Fruit fly (Drosophila melanogaster): Measurements from ENCODE around the gene nAChRalpha5.

The nAChRalpha5 gene

DNA sequence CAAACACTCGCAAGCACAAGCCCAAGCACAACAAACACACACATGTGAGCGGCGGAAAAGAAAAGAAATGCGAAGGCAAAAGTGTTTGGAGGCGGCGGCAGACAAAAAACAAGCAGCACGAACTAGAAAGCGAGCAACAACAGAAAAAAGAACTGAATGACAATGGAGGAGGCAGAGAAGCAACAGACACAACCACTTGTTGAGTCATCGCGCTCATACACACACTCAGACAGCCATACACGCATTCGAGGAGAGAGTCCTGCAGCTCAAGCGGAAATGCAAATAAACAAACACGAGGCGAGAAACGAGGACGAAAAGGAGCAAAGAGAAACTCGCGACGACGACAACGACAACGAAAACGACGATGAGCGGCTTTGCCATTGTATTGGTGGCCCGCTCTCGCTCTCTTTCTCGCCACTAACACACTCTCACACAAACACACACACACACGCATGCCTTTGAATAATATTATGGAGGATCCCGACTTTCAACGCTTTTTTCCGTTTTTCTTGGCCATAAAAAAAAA is 76.1 kb downstream of the nAChRalpha5 start:
- TF ChIP-seq EcR (GFP tag; optimal IDR thresholded peaks at IDR 0.05) = no peak
- no peak for TF ChIP-seq Pif1B (GFP tag; optimal IDR thresholded peaks at IDR 0.05)
- 0 out of 3 replicates have a peak, but pooled peaks have one; percentile 8 for TF ChIP-seq CG4496 (GFP tag; IDR thresholded peaks at IDR 0.05)
- TF ChIP-seq rn (GFP tag; IDR thresholded peaks at IDR 0.05) = no peak
- no peak for TF ChIP-seq CG15710 (tag; optimal IDR thresholded peaks at IDR 0.05)
- no peak for TF ChIP-seq Ets98B (GFP tag; IDR thresholded peaks at IDR 0.05)
- TF ChIP-seq CG9948 (tag; optimal IDR thresholded peaks at IDR 0.05) = no peak
- peak; percentile 77 for TF ChIP-seq CG12605 (GFP tag; IDR thresholded peaks at IDR 0.05)
- peak; percentile 10 for TF ChIP-seq CG13204 (GFP tag; optimal IDR thresholded peaks at IDR 0.05)
- TF ChIP-seq CG8301 (tag; optimal IDR thresholded peaks at IDR 0.05) = no peak
- TF ChIP-seq CG32121 (GFP tag; IDR thresholded peaks at IDR 0.05) = no peak
- TF ChIP-seq D1 (tag; optimal IDR thresholded peaks at IDR 0.05) = no peak

DNA sequence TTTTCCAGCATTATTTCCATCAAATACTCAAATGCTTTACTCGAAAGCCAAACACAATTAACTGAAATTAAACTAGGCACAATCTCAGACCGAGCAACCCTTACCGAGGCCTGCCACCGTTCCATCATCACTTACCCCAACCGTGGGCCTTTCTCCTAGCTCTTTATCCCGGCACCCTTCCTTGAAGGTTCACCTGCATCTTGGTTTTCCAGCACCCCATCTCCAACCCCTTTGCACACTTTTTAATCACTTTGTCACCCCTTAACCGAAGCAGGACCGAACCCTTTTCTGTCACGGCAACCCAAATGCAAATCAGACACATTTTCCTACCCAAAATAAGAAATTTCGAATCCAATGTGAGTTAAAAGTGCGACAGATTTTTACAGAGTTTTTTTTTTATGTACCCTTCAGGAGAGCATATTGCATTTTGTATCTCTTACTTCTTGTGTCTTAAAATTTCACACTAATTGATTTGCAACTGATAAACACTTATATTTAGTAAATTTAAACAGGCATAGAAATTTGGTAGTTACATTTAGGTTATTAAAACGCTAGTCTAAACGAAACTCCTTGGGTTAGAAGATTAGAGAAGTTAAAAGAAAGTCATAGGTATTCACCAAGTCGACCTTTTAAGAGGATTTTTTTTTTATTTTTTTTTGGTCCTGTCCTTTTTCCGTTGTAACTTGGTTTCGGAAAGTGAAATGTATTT is 80.9 kb downstream of the nAChRalpha5 start:
- TF ChIP-seq EcR (GFP tag; optimal IDR thresholded peaks at IDR 0.05) = no peak

DNA sequence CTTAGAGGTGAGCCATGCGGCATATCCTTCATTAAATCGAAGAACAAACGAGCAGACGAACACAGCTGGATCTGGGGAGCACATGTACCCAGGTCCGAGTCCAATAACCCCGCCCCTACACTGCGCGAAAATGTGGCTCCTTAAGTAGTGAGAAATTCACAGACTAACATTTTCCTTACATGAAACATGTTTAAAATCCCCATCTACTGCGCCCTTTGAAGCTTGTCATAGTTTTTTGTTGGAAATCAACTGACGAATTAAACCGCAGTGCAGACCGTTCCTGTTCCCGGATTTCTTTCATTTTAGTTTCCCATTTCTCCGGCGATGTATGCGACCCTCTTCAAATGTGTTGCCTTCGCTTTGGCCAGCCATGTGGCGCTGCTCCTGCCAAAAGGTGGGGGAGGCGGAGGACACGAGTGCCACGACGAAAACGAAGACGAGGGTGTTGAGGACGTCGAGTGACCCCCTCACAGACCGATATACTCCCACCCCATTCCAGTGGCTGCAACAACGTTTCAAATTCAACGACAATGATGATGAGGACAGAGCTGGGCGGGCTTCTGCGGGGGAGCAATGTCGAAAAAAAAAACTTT is 82.9 kb downstream of the nAChRalpha5 start:
- peak; percentile 33 for TF ChIP-seq CG8159 (tag; optimal IDR thresholded peaks at IDR 0.05)
- TF ChIP-seq CG8301 (tag; optimal IDR thresholded peaks at IDR 0.05) = no peak
- no peak for TF ChIP-seq Pif1A (GFP tag; optimal IDR thresholded peaks at IDR 0.05)

DNA sequence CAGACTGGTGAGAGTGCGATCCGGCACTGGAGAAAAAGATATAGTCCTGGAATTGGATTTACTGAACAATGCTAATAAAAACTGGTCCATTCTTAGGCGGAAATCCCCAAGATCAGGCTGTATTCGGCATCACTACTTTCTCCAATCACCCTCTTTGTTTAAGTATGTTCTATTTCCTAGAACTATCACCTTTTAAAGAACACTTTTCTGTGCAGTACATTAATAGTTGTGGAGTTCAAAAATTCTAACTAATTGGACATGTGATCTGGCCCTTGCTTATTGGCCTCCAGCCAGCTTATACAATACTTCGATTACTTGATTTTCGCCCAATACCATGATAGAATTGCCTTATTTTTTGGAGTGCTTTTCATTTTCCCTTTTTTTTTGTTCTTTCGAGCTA is 83.6 kb downstream of the nAChRalpha5 start:
- TF ChIP-seq gl (tag; optimal IDR thresholded peaks at IDR 0.05) (no peak), rn (GFP tag; IDR thresholded peaks at IDR 0.05) (no peak), D1 (tag; optimal IDR thresholded peaks at IDR 0.05) (no peak), CG10348 (GFP tag; IDR thresholded peaks at IDR 0.05) (no peak), EcR (GFP tag; optimal IDR thresholded peaks at IDR 0.05) (no peak), CG8159 (tag; optimal IDR thresholded peaks at IDR 0.05) (peak; percentile 27), Pif1A (GFP tag; optimal IDR thresholded peaks at IDR 0.05) (no peak), CG17806 (tag; optimal IDR thresholded peaks at IDR 0.05) (no peak)

DNA sequence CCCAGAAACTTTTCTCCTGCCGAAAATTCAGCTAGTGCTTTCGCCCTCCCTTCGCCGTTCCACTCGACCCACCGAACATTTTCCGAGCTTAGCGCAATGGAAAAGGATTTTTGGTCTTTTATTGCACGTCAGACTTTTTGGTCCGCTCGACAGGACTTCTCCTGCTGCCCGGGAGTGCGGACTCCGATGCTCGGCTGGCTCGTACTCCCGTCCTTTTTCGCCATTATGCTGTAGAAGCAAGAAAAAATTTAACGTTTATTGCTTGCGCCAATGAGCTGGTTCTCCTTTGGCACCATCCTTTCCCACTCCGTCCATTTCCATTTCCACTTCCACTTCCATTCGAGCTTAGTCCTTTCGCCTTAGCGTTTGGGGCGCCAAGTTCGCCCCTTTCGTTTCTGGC is 85.7 kb downstream of the nAChRalpha5 start:
- TF ChIP-seq CG8301 (tag; optimal IDR thresholded peaks at IDR 0.05) (no peak), CG14655 (GFP tag; optimal IDR thresholded peaks at IDR 0.05) (no peak), Pif1B (GFP tag; optimal IDR thresholded peaks at IDR 0.05) (no peak), CG32121 (GFP tag; IDR thresholded peaks at IDR 0.05) (no peak), CG12605 (GFP tag; IDR thresholded peaks at IDR 0.05) (no peak), Snoo (tag; optimal IDR thresholded peaks at IDR 0.05) (no peak), CG13204 (GFP tag; optimal IDR thresholded peaks at IDR 0.05) (no peak), CG15710 (tag; optimal IDR thresholded peaks at IDR 0.05) (no peak), gl (tag; optimal IDR thresholded peaks at IDR 0.05) (no peak), fd96Ca (GFP tag; IDR thresholded peaks at IDR 0.05) (no peak), CG10348 (GFP tag; IDR thresholded peaks at IDR 0.05) (no peak), CG4496 (GFP tag; IDR thresholded peaks at IDR 0.05) (no peak)

DNA sequence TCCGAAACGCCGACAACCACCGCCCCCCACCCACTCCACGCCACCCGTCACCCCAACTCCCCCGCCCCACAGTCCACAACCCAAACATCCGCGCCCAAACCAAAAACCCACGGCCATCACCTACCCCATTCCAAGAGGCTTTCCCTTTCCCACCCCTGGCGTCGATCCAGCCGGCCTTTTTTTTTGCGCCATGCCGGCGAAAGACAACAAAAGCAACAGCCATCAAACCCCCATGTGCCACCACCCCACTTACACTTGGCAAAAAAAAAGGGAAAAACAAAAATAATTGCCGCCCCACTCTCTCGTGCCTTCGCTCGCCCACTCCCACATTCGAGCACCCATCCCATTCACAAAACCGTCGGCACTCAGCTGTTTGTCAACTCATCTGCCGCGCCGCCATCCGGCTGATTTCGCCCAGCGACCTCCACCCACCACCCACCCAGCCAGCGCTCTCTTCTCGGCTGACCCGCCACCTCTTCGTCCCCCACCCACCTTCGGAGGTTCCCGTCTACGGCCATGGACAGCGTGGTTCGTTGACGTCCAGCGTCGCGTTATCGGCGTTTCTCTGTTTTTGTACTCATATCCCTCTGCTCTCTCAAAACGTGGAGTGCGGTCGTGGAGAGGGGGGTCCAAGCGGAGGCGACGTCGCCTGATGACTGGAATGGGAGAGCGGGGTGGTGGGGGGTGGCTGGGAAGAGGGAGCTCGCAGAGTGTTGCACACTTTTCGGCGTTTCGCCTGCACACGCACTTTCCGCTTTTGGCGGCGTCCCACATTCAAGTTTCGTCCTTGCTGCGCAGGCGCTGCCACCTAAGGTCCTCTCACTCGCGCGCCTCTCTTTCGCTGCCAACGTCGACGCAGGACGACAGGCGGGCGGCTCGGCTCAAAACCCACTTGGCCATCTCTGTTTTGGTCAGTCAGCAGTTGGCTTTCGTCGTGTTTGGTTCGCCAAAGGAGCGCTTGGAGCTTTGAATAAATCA is 93.9 kb downstream of the nAChRalpha5 start:
- TF ChIP-seq CG4496 (GFP tag; IDR thresholded peaks at IDR 0.05) (0 out of 3 replicates have a peak, but pooled peaks have one; percentile 16), Ets98B (GFP tag; IDR thresholded peaks at IDR 0.05) (no peak), CG8159 (tag; optimal IDR thresholded peaks at IDR 0.05) (peak; percentile 6), CG13204 (GFP tag; optimal IDR thresholded peaks at IDR 0.05) (peak; percentile 54), fd96Ca (GFP tag; IDR thresholded peaks at IDR 0.05) (0 out of 3 replicates have a peak, but pooled peaks have one; percentile 21), D1 (tag; optimal IDR thresholded peaks at IDR 0.05) (no peak), EcR (GFP tag; optimal IDR thresholded peaks at IDR 0.05) (peak; percentile 78)

DNA sequence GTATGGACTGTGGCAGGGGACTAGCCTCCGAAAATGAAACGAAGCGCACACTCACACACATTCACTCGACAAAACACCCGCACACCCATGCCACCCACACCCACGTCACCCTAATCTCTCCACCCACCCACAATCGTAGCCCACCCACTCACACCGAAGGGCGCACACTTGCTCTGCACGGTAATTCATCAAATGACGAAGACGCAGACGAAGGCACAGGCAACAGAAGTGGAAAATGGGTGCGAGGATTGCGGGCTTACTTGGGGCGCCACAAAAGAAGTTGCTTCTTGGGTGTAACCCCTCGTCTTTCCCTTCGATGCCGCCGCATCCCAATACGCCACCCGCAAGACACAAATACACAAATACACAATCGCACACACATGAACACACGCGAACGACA is 96.2 kb downstream of the nAChRalpha5 start:
- TF ChIP-seq Snoo (tag; optimal IDR thresholded peaks at IDR 0.05) (no peak), CG4496 (GFP tag; IDR thresholded peaks at IDR 0.05) (no peak), Ets98B (GFP tag; IDR thresholded peaks at IDR 0.05) (no peak), CG13204 (GFP tag; optimal IDR thresholded peaks at IDR 0.05) (no peak), Pif1B (GFP tag; optimal IDR thresholded peaks at IDR 0.05) (no peak), CG17806 (tag; optimal IDR thresholded peaks at IDR 0.05) (no peak), CG15710 (tag; optimal IDR thresholded peaks at IDR 0.05) (no peak), D1 (tag; optimal IDR thresholded peaks at IDR 0.05) (no peak), EcR (GFP tag; optimal IDR thresholded peaks at IDR 0.05) (no peak), CG8301 (tag; optimal IDR thresholded peaks at IDR 0.05) (no peak), CG8159 (tag; optimal IDR thresholded peaks at IDR 0.05) (no peak), CG9948 (tag; optimal IDR thresholded peaks at IDR 0.05) (no peak), CG10348 (GFP tag; IDR thresholded peaks at IDR 0.05) (no peak), rn (GFP tag; IDR thresholded peaks at IDR 0.05) (no peak), CG12605 (GFP tag; IDR thresholded peaks at IDR 0.05) (no peak), Pif1A (GFP tag; optimal IDR thresholded peaks at IDR 0.05) (no peak), gl (tag; optimal IDR thresholded peaks at IDR 0.05) (no peak), CG32121 (GFP tag; IDR thresholded peaks at IDR 0.05) (no peak), CG34367 (tag; optimal IDR thresholded peaks at IDR 0.05) (no peak), fd96Ca (GFP tag; IDR thresholded peaks at IDR 0.05) (no peak)
